Worm (Caenorhabditis elegans): ENCODE data around the gene sri-45.

Gene sri-45

ce11 chrII:671025-671424, 9.4 kb upstream of the sri-45 start, which contains the start of gene sri-46:
Gene sri-46 (minus strand): TSS chrII:671125.
- TF ChIP-seq ceh-16 (tag; optimal IDR thresholded peaks at IDR 0.05) (no peak), tbx-2 (tag; optimal IDR thresholded peaks at IDR 0.05) (no peak), elt-1 (tag; optimal IDR thresholded peaks at IDR 0.05) (no peak), nhr-25 (tag; optimal IDR thresholded peaks at IDR 0.05) (no peak), elt-2 (tag; optimal IDR thresholded peaks at IDR 0.05) (no peak), nhr-11 (tag; optimal IDR thresholded peaks at IDR 0.05) (no peak), fkh-10 (GFP tag; optimal IDR thresholded peaks at IDR 0.05) (no peak), sea-2 (GFP tag; optimal IDR thresholded peaks at IDR 0.05) (no peak), elt-3 (tag; optimal IDR thresholded peaks at IDR 0.05) (no peak), ceh-9 (tag; optimal IDR thresholded peaks at IDR 0.05) (no peak)

ce11 chrII:667864-668263, 6.3 kb upstream of the sri-45 start:
- TF ChIP-seq unc-62 (GFP tag; optimal IDR thresholded peaks at IDR 0.05) (no peak), lin-15B (tag; optimal IDR thresholded peaks at IDR 0.05) (no peak), tbx-2 (tag; optimal IDR thresholded peaks at IDR 0.05) (no peak), nhr-67 (tag; optimal IDR thresholded peaks at IDR 0.05) (no peak), zag-1 (tag; optimal IDR thresholded peaks at IDR 0.05) (no peak), ceh-82 (tag; optimal IDR thresholded peaks at IDR 0.05) (no peak), lsy-12 (tag; optimal IDR thresholded peaks at IDR 0.05) (no peak), snpc-4 (tag; optimal IDR thresholded peaks at IDR 0.05) (no peak), ztf-11 (tag; optimal IDR thresholded peaks at IDR 0.05) (no peak), nhr-11 (tag; optimal IDR thresholded peaks at IDR 0.05) (no peak), ceh-16 (tag; optimal IDR thresholded peaks at IDR 0.05) (no peak), elt-1 (tag; optimal IDR thresholded peaks at IDR 0.05) (no peak), daf-12 (tag; optimal IDR thresholded peaks at IDR 0.05) (no peak), ZK546.5 (tag; optimal IDR thresholded peaks at IDR 0.05) (no peak), nhr-77 (tag; optimal IDR thresholded peaks at IDR 0.05) (no peak)

- TF ChIP-seq nhr-76 (tag; optimal IDR thresholded peaks at IDR 0.05) (no peak), lin-39 (tag; optimal IDR thresholded peaks at IDR 0.05) (no peak), eor-1 (tag; optimal IDR thresholded peaks at IDR 0.05) (no peak), egl-5 (tag; optimal IDR thresholded peaks at IDR 0.05) (no peak), fos-1 (tag; optimal IDR thresholded peaks at IDR 0.05) (no peak), zag-1 (tag; optimal IDR thresholded peaks at IDR 0.05) (no peak)
These were observed 3.2 kb downstream of the sri-45 start, which contains the start of gene sdz-24 for ce11 chrII:658369-658768. Gene sdz-24 (plus strand): TSS chrII:658669.

ce11 chrII:651324-651723, 10.3 kb downstream of the sri-45 start:
- TF ChIP-seq lsy-12 (tag; optimal IDR thresholded peaks at IDR 0.05) = no peak
- TF ChIP-seq ceh-9 (tag; optimal IDR thresholded peaks at IDR 0.05) = no peak
- TF ChIP-seq nhr-28 (tag; optimal IDR thresholded peaks at IDR 0.05) = no peak
- no peak for TF ChIP-seq mdl-1 (tag; optimal IDR thresholded peaks at IDR 0.05)
- TF ChIP-seq nhr-237 (tag; optimal IDR thresholded peaks at IDR 0.05) = no peak
- TF ChIP-seq fkh-2 (tag; optimal IDR thresholded peaks at IDR 0.05) = no peak
- TF ChIP-seq fos-1 (tag; optimal IDR thresholded peaks at IDR 0.05) = no peak
- TF ChIP-seq daf-12 (tag; optimal IDR thresholded peaks at IDR 0.05) = no peak
- TF ChIP-seq ztf-4 (tag; optimal IDR thresholded peaks at IDR 0.05) = no peak
- no peak for TF ChIP-seq egl-5 (tag; optimal IDR thresholded peaks at IDR 0.05)
- no peak for TF ChIP-seq aly-2 (tag; optimal IDR thresholded peaks at IDR 0.05)
- TF ChIP-seq nhr-77 (tag; optimal IDR thresholded peaks at IDR 0.05) = no peak
- no peak for TF ChIP-seq fkh-10 (GFP tag; optimal IDR thresholded peaks at IDR 0.05)
- no peak for TF ChIP-seq elt-1 (tag; optimal IDR thresholded peaks at IDR 0.05)

ce11 chrII:650321-651005, 11.1 kb downstream of the sri-45 start, which contains the start of the genes K07E8.7 and frpr-14:
Gene K07E8.7 (minus strand): TSS chrII:650367.
Gene frpr-14 (plus strand): TSS chrII:650955.
- TF ChIP-seq tbx-2 (tag; optimal IDR thresholded peaks at IDR 0.05) (no peak), nfya-1 (tag; optimal IDR thresholded peaks at IDR 0.05; ENCODE audit: insufficient read depth) (peak; percentile 39)
